Fruit fly (Drosophila melanogaster) whole organism, wandering third instar larva: ENCODE measurements around the gene Fdh.

Experiments
- Abd-B ChIP-seq: fragments of >200 bp; optimal IDR thresholded peaks from 2 replicates; lab custom pipeline; 2017; ENCODE audit warnings: missing biosample characterization, missing genetic modification characterization
- CG32264 ChIP-seq: fragments of 200-800 bp; sonication (Bioruptor generic); optimal IDR thresholded peaks from 2 replicates; lab custom pipeline; 2016; ENCODE audit warnings: missing biosample characterization, missing genetic modification characterization
- CG9705 ChIP-seq: fragments of 200-800 bp; sonication (Bioruptor generic); optimal IDR thresholded peaks from 2 replicates; lab custom pipeline; 2018; ENCODE audit warnings: missing biosample characterization, mild to moderate bottlenecking, missing genetic modification characterization
- Dif ChIP-seq: fragments of 200-275, 200-300 bp; sonication (Bioruptor generic); optimal IDR thresholded peaks from 2 replicates; lab custom pipeline; 2018; ENCODE audit warnings: missing biosample characterization, missing genetic modification characterization; ENCODE audit not compliant: partially characterized antibody
- GATAd ChIP-seq: sonication (Bioruptor generic); optimal IDR thresholded peaks from 2 replicates; lab custom pipeline; 2016; ENCODE audit warnings: missing biosample characterization, missing genetic modification characterization
- HLH106 ChIP-seq: fragments of 200-800 bp; optimal IDR thresholded peaks from 3 replicates; lab custom pipeline; 2019; ENCODE audit warnings: missing biosample characterization, mild to moderate bottlenecking, missing genetic modification characterization, moderate library complexity
- Hnf4 ChIP-seq: fragments of 200-800 bp; sonication (Bioruptor generic); optimal IDR thresholded peaks from 2 replicates; lab custom pipeline; 2016; ENCODE audit warnings: missing biosample characterization, mild to moderate bottlenecking, missing genetic modification characterization
- Hr78 ChIP-seq: fragments of >200 bp; optimal IDR thresholded peaks from 2 replicates; lab custom pipeline; 2017; ENCODE audit warnings: missing biosample characterization, missing genetic modification characterization
- Hr83 ChIP-seq: fragments of 200-300 bp; sonication (Bioruptor generic); optimal IDR thresholded peaks from 2 replicates; lab custom pipeline; 2016; ENCODE audit warnings: missing biosample characterization, mild to moderate bottlenecking, missing genetic modification characterization, moderate library complexity; ENCODE audit not compliant: poor library complexity, severe bottlenecking
- Jra ChIP-seq: sonication (Bioruptor generic); optimal IDR thresholded peaks from 2 replicates; lab custom pipeline; 2016; ENCODE audit warnings: missing biosample characterization, missing genetic modification characterization
- Mio ChIP-seq: sonication (Bioruptor generic); optimal IDR thresholded peaks from 2 replicates; lab custom pipeline; 2016; ENCODE audit warnings: missing biosample characterization, missing genetic modification characterization
- Myc ChIP-seq: fragments of >200 bp; optimal IDR thresholded peaks from 2 replicates; lab custom pipeline; 2017
- N ChIP-seq: fragments of >200 bp; optimal IDR thresholded peaks from 2 replicates; lab custom pipeline; 2018; ENCODE audit warnings: missing biosample characterization, missing external identifiers, missing genetic modification characterization
- OdsH ChIP-seq: fragments of 200-800 bp; sonication (Bioruptor generic); optimal IDR thresholded peaks from 2 replicates; lab custom pipeline; 2016; ENCODE audit warnings: missing biosample characterization, mild to moderate bottlenecking, missing genetic modification characterization
- Rel ChIP-seq, 2 experiments: fragments of 200-800 bp; sonication (Bioruptor generic) in 1 of 2; optimal IDR thresholded peaks; 2 replicates in 1 of 2; 3 replicates in 1 of 2; lab custom pipeline; 2016 to 2019; ENCODE audit warnings: mild to moderate bottlenecking in 2 of 2, missing biosample characterization in 2 of 2, missing genetic modification characterization in 2 of 2, moderate library complexity in 1 of 2
- Sp1 ChIP-seq: fragments of 200-800 bp; sonication (Bioruptor generic); optimal IDR thresholded peaks from 3 replicates; lab custom pipeline; 2019; ENCODE audit warnings: missing biosample characterization, mild to moderate bottlenecking, missing genetic modification characterization, moderate library complexity
- Vsx2 ChIP-seq: fragments of 200-300, 225-300 bp; sonication (Bioruptor generic); optimal IDR thresholded peaks from 2 replicates; lab custom pipeline; 2018; ENCODE audit warnings: missing biosample characterization, missing genetic modification characterization; ENCODE audit not compliant: partially characterized antibody
- br ChIP-seq: fragments of 200-800 bp; sonication (Bioruptor generic); optimal IDR thresholded peaks from 2 replicates; lab custom pipeline; 2016; ENCODE audit warnings: missing biosample characterization, missing genetic modification characterization
- brk ChIP-seq: fragments of 200-800 bp; sonication (Bioruptor generic); optimal IDR thresholded peaks from 2 replicates; lab custom pipeline; 2016; ENCODE audit warnings: missing biosample characterization, mild to moderate bottlenecking, missing genetic modification characterization
- dl ChIP-seq, 2 experiments: fragments of 175-275, 200-275 bp in 1 of 2; fragments of 200-275 bp in 1 of 2; sonication (Bioruptor generic); optimal IDR thresholded peaks; lab custom pipeline; 2018; ENCODE audit warnings: mild to moderate bottlenecking in 2 of 2, missing biosample characterization in 2 of 2, missing genetic modification characterization in 2 of 2, moderate library complexity in 2 of 2; ENCODE audit not compliant: partially characterized antibody in 2 of 2, insufficient read depth in 1 of 2
- dmrt93B ChIP-seq: fragments of 200-800 bp; sonication (Bioruptor generic); optimal IDR thresholded peaks from 2 replicates; lab custom pipeline; 2018; ENCODE audit warnings: missing biosample characterization, mild to moderate bottlenecking, missing genetic modification characterization
- dsf ChIP-seq: sonication (Bioruptor generic); optimal IDR thresholded peaks from 2 replicates; lab custom pipeline; 2016; ENCODE audit warnings: missing biosample characterization, missing genetic modification characterization, borderline replicate concordance
- ey ChIP-seq: fragments of 200-800 bp; sonication (Bioruptor generic); optimal IDR thresholded peaks from 2 replicates; lab custom pipeline; 2016; ENCODE audit warnings: missing biosample characterization, missing genetic modification characterization
- foxo ChIP-seq, 2 experiments: fragments of 200-800 bp; sonication (Bioruptor generic); optimal IDR thresholded peaks; 2 replicates in 1 of 2; 3 replicates in 1 of 2; lab custom pipeline; 2016 to 2017; ENCODE audit warnings: missing biosample characterization in 2 of 2, missing genetic modification characterization in 2 of 2
- fru ChIP-seq: fragments of 200-800 bp; sonication (Bioruptor generic); optimal IDR thresholded peaks from 3 replicates; lab custom pipeline; 2016; ENCODE audit warnings: missing biosample characterization, mild to moderate bottlenecking, missing genetic modification characterization
- h ChIP-seq: fragments of 200-800 bp; sonication (Bioruptor generic); optimal IDR thresholded peaks from 3 replicates; lab custom pipeline; 2016; ENCODE audit warnings: missing biosample characterization, mild to moderate bottlenecking, missing genetic modification characterization
- jim ChIP-seq: fragments of 175-275, 200-325 bp; sonication (Bioruptor generic); optimal IDR thresholded peaks from 2 replicates; lab custom pipeline; 2016; ENCODE audit warnings: missing biosample characterization, mild to moderate bottlenecking, missing genetic modification characterization
- lola ChIP-seq: fragments of >200 bp; optimal IDR thresholded peaks from 2 replicates; lab custom pipeline; 2017; ENCODE audit warnings: missing biosample characterization, missing genetic modification characterization
- pan ChIP-seq: fragments of >200 bp; optimal IDR thresholded peaks from 2 replicates; lab custom pipeline; 2017
- psq ChIP-seq: fragments of 200-800 bp; sonication (Bioruptor generic); optimal IDR thresholded peaks from 3 replicates; lab custom pipeline; 2017; ENCODE audit warnings: missing biosample characterization, mild to moderate bottlenecking, missing genetic modification characterization, moderate library complexity
- rgr ChIP-seq: fragments of 200-800 bp; sonication (Bioruptor generic); optimal IDR thresholded peaks from 3 replicates; lab custom pipeline; 2016; ENCODE audit warnings: missing biosample characterization, mild to moderate bottlenecking, missing genetic modification characterization
- sv ChIP-seq: fragments of 200-800 bp; sonication (Bioruptor generic); optimal IDR thresholded peaks from 3 replicates; lab custom pipeline; 2016; ENCODE audit warnings: missing biosample characterization, missing genetic modification characterization
- tai ChIP-seq: sonication (Bioruptor generic); optimal IDR thresholded peaks from 2 replicates; lab custom pipeline; 2016; ENCODE audit warnings: missing biosample characterization, missing genetic modification characterization
- usp ChIP-seq: fragments of >200 bp; optimal IDR thresholded peaks from 2 replicates; lab custom pipeline; 2017; ENCODE audit warnings: missing biosample characterization, missing genetic modification characterization
- woc ChIP-seq: sonication (Bioruptor generic); optimal IDR thresholded peaks from 2 replicates; lab custom pipeline; 2016; ENCODE audit warnings: missing biosample characterization, mild to moderate bottlenecking, missing genetic modification characterization

The Fdh gene

DNA sequence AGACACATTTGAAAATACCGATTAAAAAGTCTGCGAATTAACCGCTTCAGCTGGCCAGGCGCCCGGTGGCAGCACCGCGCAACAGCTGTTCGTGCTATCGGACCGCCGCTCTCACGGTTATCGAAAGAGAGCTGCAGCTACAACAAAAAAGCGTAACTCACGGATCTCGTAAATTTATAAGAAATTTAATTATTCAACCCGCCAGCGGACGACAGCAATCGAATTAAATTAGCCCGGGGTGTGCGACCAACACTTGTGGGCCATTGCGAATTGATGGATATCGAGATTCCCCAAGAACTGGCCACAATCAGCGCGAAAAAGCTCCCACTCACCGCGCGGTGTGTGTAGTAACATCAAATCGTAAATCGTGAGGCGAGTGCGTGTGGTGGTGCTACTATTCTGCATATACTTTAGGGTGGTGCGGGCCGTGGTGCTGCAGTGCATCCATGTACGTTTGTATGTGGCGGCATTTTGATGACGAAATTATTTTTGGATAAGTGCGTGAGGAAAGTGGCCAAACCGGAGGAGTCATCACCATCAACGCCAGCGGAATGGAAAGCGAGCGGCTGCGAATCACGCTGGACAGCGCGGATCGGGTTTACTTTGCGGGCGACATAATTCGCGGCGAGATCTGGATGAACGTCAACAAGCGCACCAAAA lies 13.4 kb upstream of the Fdh start, which contains the start of gene Leash:
Gene Leash (plus strand): TSS at position 119 of the 660 bp plus-strand sequence.
- TF ChIP-seq Jra (GFP tag; lab: Kevin White, UChicago) = no peak
- TF ChIP-seq tai (GFP tag; lab: Kevin White, UChicago) = no peak
- peak; percentile 13 for TF ChIP-seq OdsH
- TF ChIP-seq Rel (GFP tag; optimal IDR thresholded peaks at IDR 0.05; lab: Kevin White, UChicago) = no peak
- no peak for TF ChIP-seq Rel (tag; optimal IDR thresholded peaks at IDR 0.05; lab: Kevin White, UChicago)
- no peak for TF ChIP-seq Hr83 (GFP tag; lab: Kevin White, UChicago)
- TF ChIP-seq GATAd = no peak
- TF ChIP-seq Sp1 = peak; percentile 10

DNA sequence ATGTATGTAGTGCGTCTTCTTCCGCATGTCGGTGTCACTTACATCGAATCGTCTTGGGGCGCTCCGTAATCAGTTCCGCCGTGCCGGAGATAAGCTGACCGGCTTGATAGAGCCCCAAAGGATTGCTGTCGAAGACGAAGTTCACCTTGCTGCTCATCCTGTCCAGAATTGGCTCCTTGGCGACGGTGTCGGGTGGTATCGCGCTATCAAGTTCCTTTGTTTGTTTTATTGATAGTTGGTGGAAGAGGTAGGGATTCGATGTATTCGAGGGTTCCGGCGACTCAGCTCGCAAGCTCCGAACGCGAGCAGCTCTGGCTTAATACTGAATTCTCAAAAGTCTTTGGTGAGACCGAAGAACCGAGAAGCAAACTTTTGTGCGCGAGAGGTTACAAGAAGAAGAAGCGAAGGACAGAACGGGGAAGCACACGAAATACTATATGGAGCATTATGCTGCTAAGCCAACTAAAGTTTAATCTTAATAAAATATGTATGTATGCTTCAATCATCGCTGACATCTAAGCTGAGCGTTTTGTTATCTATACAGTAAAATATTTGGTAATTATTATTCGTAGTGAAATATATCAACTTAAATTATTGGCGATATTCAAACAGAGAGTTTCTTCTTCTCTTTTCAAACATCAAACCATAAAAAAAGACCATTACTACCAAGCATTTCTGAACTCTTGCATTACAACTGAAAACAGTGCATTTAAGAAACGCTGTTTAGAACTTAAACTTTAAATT lies 12.7 kb upstream of the Fdh start, which contains the start of gene CG14696:
Gene CG14696 (minus strand): TSS at position 324 of the 744 bp plus-strand sequence.
- TF ChIP-seq Rel (GFP tag; optimal IDR thresholded peaks at IDR 0.05; lab: Kevin White, UChicago) (no peak), Rel (tag; optimal IDR thresholded peaks at IDR 0.05; lab: Kevin White, UChicago) (peak; percentile 97), Myc (lab: Kevin White, UChicago) (no peak)

dm6 chr3R:10884031-10884677 lies 12.0 kb upstream of the Fdh start:
- no peak for TF ChIP-seq OdsH
- peak in 1 of 2 experiments; percentile 20 for TF ChIP-seq foxo (GFP tag; optimal IDR thresholded peaks at IDR 0.05; lab: Kevin White, UChicago)
- no peak for TF ChIP-seq dsf (GFP tag; lab: Kevin White, UChicago)
- no peak for TF ChIP-seq dmrt93B (GFP tag; lab: Kevin White, UChicago)
- peak; percentile 18 for TF ChIP-seq h (GFP tag; lab: Kevin White, UChicago)
- TF ChIP-seq sv (GFP tag; lab: Kevin White, UChicago) = peak; percentile 0
- no peak for TF ChIP-seq lola (GFP tag; lab: Kevin White, UChicago)
- TF ChIP-seq Hnf4 = no peak
- no peak for TF ChIP-seq psq (GFP tag; lab: Kevin White, UChicago)
- no peak for TF ChIP-seq GATAd
- TF ChIP-seq rgr (GFP tag; lab: Kevin White, UChicago) = no peak
- no peak for TF ChIP-seq pan (lab: Kevin White, UChicago)
- no peak for TF ChIP-seq Myc (lab: Kevin White, UChicago)

- TF ChIP-seq CG32264 (GFP tag; lab: Kevin White, UChicago) (peak; percentile 13), h (GFP tag; lab: Kevin White, UChicago) (peak; percentile 55), Mio (GFP tag; lab: Kevin White, UChicago) (no peak), dl (GFP tag; optimal IDR thresholded peaks at IDR 0.05; lab: Kevin White, UChicago; ENCODE audit: insufficient read depth in 1 of 2, partially characterized antibody in 2 of 2) (no peak), CG9705 (GFP tag; lab: Kevin White, UChicago) (peak; percentile 30), brk (GFP tag; lab: Kevin White, UChicago) (no peak), HLH106 (tag; lab: Kevin White, UChicago) (peak; percentile 57), tai (GFP tag; lab: Kevin White, UChicago) (no peak), foxo (GFP tag; optimal IDR thresholded peaks at IDR 0.05; lab: Kevin White, UChicago) (peak in 1 of 2 experiments; percentile 34), Jra (GFP tag; lab: Kevin White, UChicago) (peak; percentile 63), ey (GFP tag; lab: Kevin White, UChicago) (peak; percentile 52), OdsH (no peak), sv (GFP tag; lab: Kevin White, UChicago) (peak; percentile 60), Hr83 (GFP tag; lab: Kevin White, UChicago) (no peak), pan (lab: Kevin White, UChicago) (no peak), Rel (GFP tag; optimal IDR thresholded peaks at IDR 0.05; lab: Kevin White, UChicago) (no peak), Rel (tag; optimal IDR thresholded peaks at IDR 0.05; lab: Kevin White, UChicago) (peak; percentile 22), psq (GFP tag; lab: Kevin White, UChicago) (peak; percentile 2), rgr (GFP tag; lab: Kevin White, UChicago) (peak; percentile 52), woc (GFP tag; lab: Kevin White, UChicago) (peak; percentile 91), Dif (GFP tag; lab: Kevin White, UChicago) (no peak), usp (GFP tag; lab: Kevin White, UChicago) (no peak), N (GFP tag; lab: Kevin White, UChicago) (no peak), Sp1 (peak; percentile 21), Vsx2 (GFP tag; lab: Kevin White, UChicago) (no peak), fru (GFP tag; lab: Kevin White, UChicago) (peak; percentile 82), br (GFP tag; lab: Kevin White, UChicago) (peak; percentile 39), Hr78 (no peak), Hnf4 (peak; percentile 71), jim (GFP tag; lab: Kevin White, UChicago) (no peak), dmrt93B (GFP tag; lab: Kevin White, UChicago) (no peak), Abd-B (no peak), Myc (lab: Kevin White, UChicago) (peak; percentile 97)
- TF ChIP-seq, all 38 proteins: peak for 17
Measured at dm6 chr3R:10881824-10882559, 9.8 kb upstream of the Fdh start, which contains the start of gene Tpc1. Tpc1 (minus strand) TSS chr3R:10882188.
